Worm (Caenorhabditis elegans) whole organism, late embryonic: Measurements from ENCODE around the gene C47G2.3.

Experiments used
- ceh-30 ChIP-seq: fragments of 150-350 bp; optimal IDR thresholded peaks from 2 replicates; lab custom pipeline; 2014; ENCODE audit warnings: missing biosample characterization, missing genetic modification characterization
- hlh-30 ChIP-seq: sonication (generic microtip); optimal IDR thresholded peaks from 2 replicates; lab custom pipeline; 2017; ENCODE audit warnings: antibody characterized with exemption, missing genetic modification characterization, missing compliant biosample characterization; ENCODE audit not compliant: insufficient read depth
- lin-11 ChIP-seq: fragments of 200-800 bp; sonication (Bioruptor generic); optimal IDR thresholded peaks from 2 replicates; lab custom pipeline; 2018; ENCODE audit warnings: mild to moderate bottlenecking, missing genetic modification characterization, missing compliant biosample characterization
- pag-3 ChIP-seq: sonication (generic microtip); optimal IDR thresholded peaks from 2 replicates; lab custom pipeline; 2016; ENCODE audit warnings: missing compliant biosample characterization, missing genetic modification characterization, borderline replicate concordance
- sox-4 ChIP-seq: sonication (generic microtip); optimal IDR thresholded peaks from 2 replicates; lab custom pipeline; 2017; ENCODE audit warnings: mild to moderate bottlenecking, missing genetic modification characterization, inconsistent platforms, missing compliant biosample characterization
- unc-55 ChIP-seq: sonication (generic microtip); optimal IDR thresholded peaks from 2 replicates; lab custom pipeline; 2017; ENCODE audit warnings: missing biosample characterization, missing genetic modification reagents, missing genetic modification characterization
- zip-5 ChIP-seq: sonication (generic microtip); optimal IDR thresholded peaks from 2 replicates; lab custom pipeline; 2016; ENCODE audit warnings: missing genetic modification characterization, missing compliant biosample characterization

DNA sequence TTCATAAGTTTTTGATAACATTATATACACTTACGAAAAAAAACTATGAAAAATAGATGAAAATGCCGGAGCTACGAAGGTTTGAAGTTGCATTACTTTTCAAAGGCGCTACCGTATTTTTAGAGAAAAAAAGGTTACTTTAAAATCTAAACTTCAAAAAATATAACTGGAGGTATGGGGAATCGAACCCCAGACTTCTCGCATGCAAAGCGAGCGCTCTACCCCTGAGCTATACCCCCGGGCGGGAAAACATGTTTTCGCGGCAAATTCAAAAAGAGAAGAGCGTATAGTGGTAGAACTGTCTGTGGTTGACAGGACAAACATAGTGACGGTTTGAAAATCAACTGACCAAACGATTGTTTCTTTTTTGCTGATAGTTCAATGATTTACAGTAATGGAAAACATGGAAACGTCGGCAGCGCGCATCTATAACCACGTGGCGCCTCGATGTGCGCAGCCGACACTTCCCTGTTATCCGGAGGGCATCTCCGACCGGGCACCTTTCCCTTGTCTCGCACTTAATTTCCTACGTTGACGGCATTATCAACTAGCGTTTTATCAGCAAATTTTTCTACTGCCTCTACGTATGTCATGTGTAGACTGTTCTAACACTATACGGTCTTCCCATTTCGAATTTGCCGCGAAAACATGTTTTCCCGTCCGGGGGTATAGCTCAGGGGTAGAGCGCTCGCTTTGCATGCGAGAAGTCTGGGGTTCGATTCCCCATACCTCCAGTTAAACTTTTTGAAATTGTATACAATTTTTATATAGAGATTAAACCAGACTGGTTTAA is 44.1 kb upstream of the C47G2.3 start:
- TF ChIP-seq ceh-30 (tag; lab: Kevin White, UChicago) (no peak), sox-4 (no peak), lin-11 (tag; lab: Kevin White, UChicago) (no peak), hlh-30 (no peak), pag-3 (no peak), zip-5 (tag; lab: Kevin White, UChicago) (no peak), unc-55 (GFP tag; lab: Kevin White, UChicago) (no peak)
